Worm (Caenorhabditis elegans) whole organism, mixed stage, embryonic: Measurements from ENCODE around the gene T24E12.2.

Experiments used
- M03D4.4 ChIP-seq: sonication (generic microtip); optimal IDR thresholded peaks from 2 replicates; lab custom pipeline; 2017; ENCODE audit warnings: mild to moderate bottlenecking, missing genetic modification characterization, missing compliant biosample characterization
- bed-3 ChIP-seq: fragments of 200-800 bp; sonication (Bioruptor generic); optimal IDR thresholded peaks from 3 replicates; lab custom pipeline; 2018; ENCODE audit warnings: mild to moderate bottlenecking, missing genetic modification characterization, moderate library complexity, missing compliant biosample characterization
- blmp-1 ChIP-seq: fragments of 150-350 bp; optimal IDR thresholded peaks from 2 replicates; lab custom pipeline; 2014; ENCODE audit warnings: missing biosample characterization, missing genetic modification characterization
- ceh-39 ChIP-seq: fragments of 150-350 bp; optimal IDR thresholded peaks from 2 replicates; lab custom pipeline; 2014; ENCODE audit warnings: missing biosample characterization, missing genetic modification characterization
- ceh-43 ChIP-seq: fragments of 200-800 bp; sonication (Bioruptor generic); optimal IDR thresholded peaks from 2 replicates; lab custom pipeline; 2018; ENCODE audit warnings: mild to moderate bottlenecking, missing genetic modification characterization, moderate library complexity, missing compliant biosample characterization
- ces-1 ChIP-seq: fragments of 150-350 bp; optimal IDR thresholded peaks from 2 replicates; lab custom pipeline; 2014; ENCODE audit warnings: missing biosample characterization, missing genetic modification reagents, missing genetic modification characterization
- cnd-1 ChIP-seq: fragments of 200-800 bp; sonication (Bioruptor generic); optimal IDR thresholded peaks from 2 replicates; lab custom pipeline; 2018; ENCODE audit warnings: mild to moderate bottlenecking, missing genetic modification characterization, missing compliant biosample characterization
- drap-1 ChIP-seq: fragments of 200-800 bp; sonication (Bioruptor generic); optimal IDR thresholded peaks from 3 replicates; lab custom pipeline; 2018; ENCODE audit warnings: mild to moderate bottlenecking, missing genetic modification characterization, missing compliant biosample characterization
- elt-1 ChIP-seq: sonication (generic microtip); optimal IDR thresholded peaks from 2 replicates; lab custom pipeline; 2017; ENCODE audit warnings: missing genetic modification characterization, mild to moderate bottlenecking, missing compliant biosample characterization, antibody characterized with exemption, moderate library complexity, borderline replicate concordance; ENCODE audit not compliant: insufficient read depth
- elt-3 ChIP-seq: fragments of 150-350 bp; optimal IDR thresholded peaks from 2 replicates; lab custom pipeline; 2014; ENCODE audit warnings: missing biosample characterization, missing genetic modification characterization
- flh-1 ChIP-seq: fragments of 200-800 bp; sonication (Bioruptor generic); optimal IDR thresholded peaks from 2 replicates; lab custom pipeline; 2018; ENCODE audit warnings: mild to moderate bottlenecking, missing genetic modification characterization, moderate library complexity, missing compliant biosample characterization
- ham-2 ChIP-seq: fragments of 200-800 bp; sonication (Bioruptor generic); optimal IDR thresholded peaks from 2 replicates; lab custom pipeline; 2018; ENCODE audit warnings: mild to moderate bottlenecking, missing genetic modification characterization, missing compliant biosample characterization
- hlh-1 ChIP-seq: fragments of 150-350 bp; optimal IDR thresholded peaks from 2 replicates; lab custom pipeline; 2014; ENCODE audit warnings: missing biosample characterization, missing genetic modification reagents, missing genetic modification characterization
- lin-13 ChIP-seq: fragments of 150-350 bp; optimal IDR thresholded peaks from 2 replicates; lab custom pipeline; 2014; ENCODE audit warnings: missing biosample characterization, missing genetic modification characterization
- lin-32 ChIP-seq: fragments of 200-800 bp; sonication (Bioruptor generic); optimal IDR thresholded peaks from 2 replicates; lab custom pipeline; 2018; ENCODE audit warnings: mild to moderate bottlenecking, missing genetic modification characterization, missing compliant biosample characterization
- lsy-2 ChIP-seq: fragments of 150-350 bp; optimal IDR thresholded peaks from 2 replicates; lab custom pipeline; 2014; ENCODE audit warnings: missing biosample characterization, missing genetic modification characterization
- mab-5 ChIP-seq: fragments of 150-350 bp; optimal IDR thresholded peaks from 2 replicates; lab custom pipeline; 2014; ENCODE audit warnings: missing biosample characterization, missing genetic modification characterization
- mep-1 ChIP-seq: fragments of 150-350 bp; optimal IDR thresholded peaks from 2 replicates; lab custom pipeline; 2017; ENCODE audit warnings: missing biosample characterization, missing genetic modification reagents, missing genetic modification characterization, inconsistent platforms
- mls-2 ChIP-seq: sonication (generic microtip); optimal IDR thresholded peaks from 2 replicates; lab custom pipeline; 2016; ENCODE audit warnings: mild to moderate bottlenecking, missing genetic modification characterization, moderate library complexity, missing compliant biosample characterization
- nhr-2 ChIP-seq: fragments of 150-350 bp; optimal IDR thresholded peaks from 2 replicates; lab custom pipeline; 2014; ENCODE audit warnings: missing biosample characterization, missing genetic modification characterization
- nhr-237 ChIP-seq: fragments of 150-350 bp; optimal IDR thresholded peaks from 2 replicates; lab custom pipeline; 2014; ENCODE audit warnings: missing biosample characterization, missing genetic modification characterization
- nhr-28 ChIP-seq: fragments of 150-350 bp; optimal IDR thresholded peaks from 2 replicates; lab custom pipeline; 2014; ENCODE audit warnings: missing biosample characterization, missing genetic modification characterization
- nhr-76 ChIP-seq: sonication (generic microtip); optimal IDR thresholded peaks from 2 replicates; lab custom pipeline; 2017; ENCODE audit warnings: missing biosample characterization, missing genetic modification characterization
- sem-2 ChIP-seq: fragments of 200-800 bp; sonication (Bioruptor generic); optimal IDR thresholded peaks from 2 replicates; lab custom pipeline; 2018; ENCODE audit warnings: mild to moderate bottlenecking, missing genetic modification characterization, missing compliant biosample characterization
- snpc-4 ChIP-seq: fragments of 150-350 bp; optimal IDR thresholded peaks from 2 replicates; lab custom pipeline; 2014; ENCODE audit warnings: missing biosample characterization, missing genetic modification characterization
- sptf-1 ChIP-seq: sonication (generic microtip); optimal IDR thresholded peaks from 2 replicates; lab custom pipeline; 2017; ENCODE audit warnings: mild to moderate bottlenecking, missing genetic modification characterization, moderate library complexity, missing compliant biosample characterization
- tbx-8 ChIP-seq: fragments of 200-800 bp; sonication (Bioruptor generic); optimal IDR thresholded peaks from 2 replicates; lab custom pipeline; 2018; ENCODE audit warnings: mild to moderate bottlenecking, missing genetic modification characterization, moderate library complexity, missing compliant biosample characterization
- unc-120 ChIP-seq: sonication (generic microtip); optimal IDR thresholded peaks from 2 replicates; lab custom pipeline; 2017; ENCODE audit warnings: missing genetic modification characterization, missing compliant biosample characterization; ENCODE audit not compliant: poor library complexity, severe bottlenecking
- unc-39 ChIP-seq: fragments of 150-350 bp; optimal IDR thresholded peaks from 2 replicates; lab custom pipeline; 2014; ENCODE audit warnings: missing biosample characterization, missing genetic modification characterization
- unc-62 ChIP-seq: fragments of 150-350 bp; optimal IDR thresholded peaks from 2 replicates; lab custom pipeline; 2014; ENCODE audit warnings: missing biosample characterization, missing genetic modification reagents, missing genetic modification characterization
- zip-8 ChIP-seq: fragments of 150-350 bp; optimal IDR thresholded peaks from 2 replicates; lab custom pipeline; 2014; ENCODE audit warnings: missing biosample characterization, missing genetic modification characterization
- ztf-11 ChIP-seq: fragments of 150-350 bp; optimal IDR thresholded peaks from 2 replicates; lab custom pipeline; 2014; ENCODE audit warnings: missing biosample characterization, missing genetic modification characterization

T24E12.2 gene

ce11 chrII:3747405-3747804 is 35.3 kb upstream of the T24E12.2 start, which contains the start of gene fbxb-92:
fbxb-92 (minus strand) TSS chrII:3747505.
- TF ChIP-seq snpc-4 (no peak), lin-32 (no peak)

DNA sequence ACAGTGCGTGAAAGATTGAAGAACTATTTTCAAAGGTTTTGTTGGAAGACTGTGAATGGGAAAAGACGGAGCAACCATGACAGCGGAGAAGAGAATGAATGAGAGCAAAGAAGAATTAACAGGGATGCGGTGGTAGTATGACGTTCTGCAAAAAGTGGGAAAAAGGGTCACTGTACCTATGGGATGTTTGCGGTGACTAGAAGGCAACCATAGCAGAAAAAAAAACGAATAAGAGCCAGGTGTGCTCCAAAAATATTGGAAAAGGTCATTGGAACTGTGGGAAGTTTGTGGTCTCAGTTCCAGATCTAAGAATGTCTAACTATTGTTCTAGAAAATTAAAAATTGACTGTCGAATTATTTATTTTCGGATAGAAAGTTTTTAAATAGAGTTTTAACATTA is 34.0 kb upstream of the T24E12.2 start, which contains the start of gene fbxb-90:
Gene fbxb-90, minus strand, starts transcription at position 101 of the 400 bp plus-strand sequence.
- TF ChIP-seq cnd-1 (no peak), nhr-2 (no peak), nhr-76 (tag; lab: Kevin White, UChicago) (no peak), ceh-39 (tag; lab: Kevin White, UChicago) (no peak), M03D4.4 (tag; lab: Kevin White, UChicago) (no peak), elt-1 (no peak)
- TF ChIP-seq, all 35 proteins: peak for 0

- TF ChIP-seq unc-39 (tag; lab: Kevin White, UChicago) (no peak), sem-2 (GFP tag; lab: Kevin White, UChicago) (no peak), tbx-8 (GFP tag; lab: Kevin White, UChicago) (no peak), hlh-1 (tag; lab: Kevin White, UChicago) (no peak), ces-1 (GFP tag; lab: Kevin White, UChicago) (no peak), lin-13 (tag; lab: Kevin White, UChicago) (no peak), mep-1 (tag; lab: Kevin White, UChicago) (no peak), snpc-4 (no peak), sptf-1 (tag; lab: Kevin White, UChicago) (no peak), ham-2 (GFP tag; lab: Kevin White, UChicago) (no peak), ceh-39 (tag; lab: Kevin White, UChicago) (no peak), flh-1 (no peak), lsy-2 (tag; lab: Kevin White, UChicago) (no peak), mls-2 (tag; lab: Kevin White, UChicago) (no peak), cnd-1 (no peak), blmp-1 (tag; lab: Kevin White, UChicago) (no peak), unc-62 (GFP tag; lab: Kevin White, UChicago) (no peak)
These were observed 32.1 kb upstream of the T24E12.2 start, which contains the start of gene fbxb-91 for ce11 chrII:3750685-3751084. fbxb-91 (minus strand) TSS chrII:3750785.

DNA sequence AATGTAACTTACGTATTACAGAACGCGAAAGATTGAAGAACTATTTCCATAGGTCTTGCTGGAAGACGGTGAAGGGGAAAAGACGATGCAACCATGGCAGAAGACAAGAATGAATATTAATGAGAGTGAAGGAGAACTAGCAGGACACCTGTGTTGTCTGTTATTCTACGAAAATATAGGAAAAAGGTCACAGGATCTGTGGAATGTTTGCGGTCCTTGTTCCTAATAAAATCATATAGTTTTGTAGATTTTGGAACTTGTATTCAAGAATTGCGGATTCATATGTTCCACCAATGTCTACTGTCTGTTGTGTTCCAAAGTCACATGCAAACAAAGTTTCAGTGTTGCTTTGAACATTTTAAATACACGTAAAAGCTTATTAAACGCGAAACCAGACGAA is 30.6 kb upstream of the T24E12.2 start, which contains the start of gene sdz-11:
Gene sdz-11, minus strand, starts transcription at position 101 of the 400 bp plus-strand sequence.
- no peak for TF ChIP-seq lin-13 (tag; lab: Kevin White, UChicago)
- no peak for TF ChIP-seq ztf-11 (tag; lab: Kevin White, UChicago)
- no peak for TF ChIP-seq drap-1
- no peak for TF ChIP-seq nhr-237 (tag; lab: Kevin White, UChicago)
- no peak for TF ChIP-seq unc-120 (tag; lab: Kevin White, UChicago)
- no peak for TF ChIP-seq ceh-43 (GFP tag; lab: Kevin White, UChicago)
- no peak for TF ChIP-seq lin-32
- TF ChIP-seq bed-3 (GFP tag; lab: Kevin White, UChicago), result no peak
- TF ChIP-seq sptf-1 (tag; lab: Kevin White, UChicago), result no peak
- no peak for TF ChIP-seq mls-2 (tag; lab: Kevin White, UChicago)
- TF ChIP-seq flh-1, result no peak
- TF ChIP-seq elt-3 (tag; lab: Kevin White, UChicago), result no peak
- TF ChIP-seq unc-62 (GFP tag; lab: Kevin White, UChicago), result no peak

ce11 chrII:3753598-3753997 is 29.2 kb upstream of the T24E12.2 start, which contains the start of gene rcd-1:
rcd-1 (plus strand) TSS chrII:3753898.
- TF ChIP-seq mls-2 (tag; lab: Kevin White, UChicago) (no peak), nhr-2 (no peak), mep-1 (tag; lab: Kevin White, UChicago) (no peak), hlh-1 (tag; lab: Kevin White, UChicago) (no peak), snpc-4 (no peak), ces-1 (GFP tag; lab: Kevin White, UChicago) (no peak), unc-39 (tag; lab: Kevin White, UChicago) (no peak), ceh-39 (tag; lab: Kevin White, UChicago) (no peak), zip-8 (tag; lab: Kevin White, UChicago) (no peak), mab-5 (no peak), nhr-76 (tag; lab: Kevin White, UChicago) (no peak), unc-62 (GFP tag; lab: Kevin White, UChicago) (no peak), nhr-28 (no peak)
- TF ChIP-seq, all 35 proteins: peak for 0
